Fruit fly (Drosophila melanogaster): ENCODE data around the gene mib2.

dm6 chr2L:19074099-19074828 lies 40.0 kb downstream of the mib2 start, which contains the start of gene CG17572:
- no peak for TF ChIP-seq kay (GFP tag; ENCODE audit: borderline replicate concordance)
- TF ChIP-seq cic (GFP tag; optimal IDR thresholded peaks at IDR 0.05) = no peak

All from whole organism, adult.